In the genomic region with DNA sequence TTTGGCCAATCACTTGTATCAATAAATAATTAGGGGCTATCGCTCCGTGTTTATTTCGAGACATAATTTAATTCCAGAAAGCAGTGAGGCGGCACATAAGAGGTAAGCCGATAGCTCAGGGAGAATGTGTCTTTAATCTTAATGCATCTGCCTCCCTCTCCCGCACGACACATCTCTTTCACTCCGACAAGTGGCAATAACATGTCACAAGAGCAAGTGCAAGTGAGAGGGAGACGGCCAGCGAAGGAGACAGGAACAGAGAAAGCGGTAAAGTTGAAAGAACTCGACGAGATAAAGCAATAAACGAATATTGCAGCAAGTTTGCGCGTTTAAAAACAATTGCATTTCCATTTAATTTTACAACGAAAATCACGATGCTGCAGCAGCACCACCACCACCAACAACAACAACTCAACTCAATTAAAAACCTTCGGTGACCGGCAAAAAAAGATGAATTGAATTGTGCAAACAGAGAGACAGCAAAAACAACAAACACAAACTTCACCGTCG, we compare ENCODE assay signal across 5 fruit fly cellular contexts.
A peak's percentile ranks its signal among the peaks of the same experiment; 100 is the strongest.
TF ChIP-seq lines count a peak whose summit lies in the region.

No protein-coding gene starts in this region.

- TF ChIP-seq CTCF in whole organism, embryonic (GFP tag; optimal IDR thresholded peaks at IDR 0.05; lab: Kevin White, UChicago) = no peak

TF ChIP-seq in whole organism, 6 proteins besides CTCF, POLR2A, EP300 and RAD21:
- peak; percentile 27 to 41 for TF ChIP-seq EcR (GFP tag; optimal IDR thresholded peaks at IDR 0.05; lab: Kevin White, UChicago)
- TF ChIP-seq Dll (optimal IDR thresholded peaks at IDR 0.05; lab: Kevin White, UChicago) = no peak
- TF ChIP-seq usp (GFP tag; optimal IDR thresholded peaks at IDR 0.05; lab: Kevin White, UChicago) = no peak
- TF ChIP-seq CG8478 (optimal IDR thresholded peaks at IDR 0.05; lab: Kevin White, UChicago) = no peak
- peak; percentile 61 for TF ChIP-seq pan (optimal IDR thresholded peaks at IDR 0.05; lab: Kevin White, UChicago)
- no peak for TF ChIP-seq psq (optimal IDR thresholded peaks at IDR 0.05; lab: Kevin White, UChicago)

TF ChIP-seq in whole organism, embryonic, 481 proteins besides CTCF, POLR2A, EP300 and RAD21:
- TF ChIP-seq Sox102F (GFP tag; optimal IDR thresholded peaks at IDR 0.05; lab: Kevin White, UChicago) (no peak), tgo (GFP tag; IDR thresholded peaks at IDR 0.05; lab: Robert Waterston, UW) (no peak), Hey (tag; optimal IDR thresholded peaks at IDR 0.05; lab: Kevin White, UChicago) (peak; percentile 16), ATbp (GFP tag; optimal IDR thresholded peaks at IDR 0.05; lab: Kevin White, UChicago) (no peak), nerfin-2 (GFP tag; IDR thresholded peaks at IDR 0.05; lab: Robert Waterston, UW; ENCODE audit: partially characterized antibody) (no peak), kni (GFP tag; optimal IDR thresholded peaks at IDR 0.05; lab: Kevin White, UChicago) (peak; percentile 13), abd-A (tag; optimal IDR thresholded peaks at IDR 0.05; lab: Kevin White, UChicago) (no peak), CG17186 (GFP tag; optimal IDR thresholded peaks at IDR 0.05; lab: Kevin White, UChicago) (no peak), lmd (GFP tag; IDR thresholded peaks at IDR 0.05; lab: Robert Waterston, UW) (no peak), Hr3 (GFP tag; optimal IDR thresholded peaks at IDR 0.05; lab: Kevin White, UChicago) (no peak), Med (GFP tag; lab: Kevin White, UChicago) (no peak), Eip74EF (GFP tag; optimal IDR thresholded peaks at IDR 0.05; lab: Kevin White, UChicago) (no peak), CG10147 (GFP tag; optimal IDR thresholded peaks at IDR 0.05; lab: Kevin White, UChicago) (no peak), Six4 (GFP tag; optimal IDR thresholded peaks at IDR 0.05; lab: Kevin White, UChicago) (no peak)
TF ChIP-seq in whole organism, embryonic: peak in this region for 2.

TF ChIP-seq in whole organism, prepupa, 60 proteins besides CTCF, POLR2A, EP300 and RAD21 (continues in another document):
- no peak for TF ChIP-seq lz (GFP tag; optimal IDR thresholded peaks at IDR 0.05; lab: Kevin White, UChicago)
- no peak for TF ChIP-seq Smox (GFP tag; optimal IDR thresholded peaks at IDR 0.05; lab: Kevin White, UChicago)
- no peak for TF ChIP-seq spab (GFP tag; optimal IDR thresholded peaks at IDR 0.05; lab: Kevin White, UChicago)
- no peak for TF ChIP-seq CG10669 (GFP tag; optimal IDR thresholded peaks at IDR 0.05; lab: Kevin White, UChicago)
- TF ChIP-seq CG9139 (GFP tag; optimal IDR thresholded peaks at IDR 0.05; lab: Kevin White, UChicago) = no peak
- no peak for TF ChIP-seq Eip75B (GFP tag; optimal IDR thresholded peaks at IDR 0.05; lab: Kevin White, UChicago)
- no peak for TF ChIP-seq CG11294 (GFP tag; IDR thresholded peaks at IDR 0.05; lab: Robert Waterston, UW)
- no peak for TF ChIP-seq CG3919 (GFP tag; optimal IDR thresholded peaks at IDR 0.05; lab: Kevin White, UChicago)
- no peak for TF ChIP-seq CG16779 (tag; optimal IDR thresholded peaks at IDR 0.05; lab: Kevin White, UChicago)
- 0 out of 2 replicates have a peak, but pooled peaks have one; percentile 14 for TF ChIP-seq Gug (GFP tag; IDR thresholded peaks at IDR 0.05; lab: Robert Waterston, UW)
- peak; percentile 92 for TF ChIP-seq svp (GFP tag; lab: Kevin White, UChicago)
- TF ChIP-seq CG8632 (GFP tag; optimal IDR thresholded peaks at IDR 0.05; lab: Kevin White, UChicago) = no peak
- no peak for TF ChIP-seq Eip93F (GFP tag; optimal IDR thresholded peaks at IDR 0.05; lab: Kevin White, UChicago)
- no peak for TF ChIP-seq vri (GFP tag; optimal IDR thresholded peaks at IDR 0.05; lab: Kevin White, UChicago)
- no peak for TF ChIP-seq CG11762 (GFP tag; optimal IDR thresholded peaks at IDR 0.05; lab: Kevin White, UChicago; ENCODE audit: insufficient read depth)
- TF ChIP-seq cyc (GFP tag; optimal IDR thresholded peaks at IDR 0.05; lab: Kevin White, UChicago) = no peak
- no peak for TF ChIP-seq net (GFP tag; optimal IDR thresholded peaks at IDR 0.05; lab: Kevin White, UChicago)
- no peak for TF ChIP-seq CG8119 (GFP tag; IDR thresholded peaks at IDR 0.05; lab: Robert Waterston, UW)
- TF ChIP-seq CG6854 (GFP tag; optimal IDR thresholded peaks at IDR 0.05; lab: Kevin White, UChicago) = no peak
- TF ChIP-seq Met (GFP tag; optimal IDR thresholded peaks at IDR 0.05; lab: Kevin White, UChicago) = no peak
- no peak for TF ChIP-seq achi (GFP tag; optimal IDR thresholded peaks at IDR 0.05; lab: Kevin White, UChicago)
- no peak for TF ChIP-seq salr (GFP tag; optimal IDR thresholded peaks at IDR 0.05; lab: Kevin White, UChicago)
- peak; percentile 4 for TF ChIP-seq fkh (GFP tag; optimal IDR thresholded peaks at IDR 0.05; lab: Kevin White, UChicago)
- TF ChIP-seq Eip78C (GFP tag; lab: Kevin White, UChicago) = peak; percentile 17

TF ChIP-seq in whole organism, pupa, 21 proteins besides CTCF, POLR2A, EP300 and RAD21:
- TF ChIP-seq CG32121 (GFP tag; IDR thresholded peaks at IDR 0.05; lab: Robert Waterston, UW) = no peak
- TF ChIP-seq CG4496 (GFP tag; IDR thresholded peaks at IDR 0.05; lab: Robert Waterston, UW) = no peak
- TF ChIP-seq EcR (GFP tag; optimal IDR thresholded peaks at IDR 0.05; lab: Kevin White, UChicago) = peak; percentile 66
- peak; percentile 17 for TF ChIP-seq CG13204 (GFP tag; optimal IDR thresholded peaks at IDR 0.05; lab: Kevin White, UChicago)
- no peak for TF ChIP-seq CG15710 (tag; optimal IDR thresholded peaks at IDR 0.05; lab: Kevin White, UChicago)

TF ChIP-seq in whole organism, wandering third instar larva, 38 proteins besides CTCF, POLR2A, EP300 and RAD21:
- TF ChIP-seq GATAd (GFP tag; optimal IDR thresholded peaks at IDR 0.05; lab: Kevin White, UChicago) = no peak
- peak; percentile 9 for TF ChIP-seq Dif (GFP tag; optimal IDR thresholded peaks at IDR 0.05; lab: Kevin White, UChicago; ENCODE audit: partially characterized antibody)
TF ChIP-seq in whole organism, wandering third instar larva: peak in this region for 1.
